Fruit fly (Drosophila melanogaster) Kc167 (cell line): ENCODE measurements around the gene Dref.

Experiments used
- Myc ChIP-seq: fragments of >200 bp; optimal IDR thresholded peaks from 2 replicates; lab custom pipeline; 2017; ENCODE audit warnings: missing external identifiers
- h ChIP-seq: fragments of >200 bp; optimal IDR thresholded peaks from 3 replicates; lab custom pipeline; 2018; ENCODE audit warnings: missing external identifiers
- insv ChIP-seq: fragments of >200 bp; optimal IDR thresholded peaks from 3 replicates; lab custom pipeline; 2018; ENCODE audit warnings: missing external identifiers
- psq ChIP-seq: fragments of >200 bp; optimal IDR thresholded peaks from 2 replicates; lab custom pipeline; 2017; ENCODE audit warnings: missing external identifiers
- ttk ChIP-seq: sonication (Bioruptor generic); optimal IDR thresholded peaks from 2 replicates; lab custom pipeline; 2017; ENCODE audit warnings: missing external identifiers

- TF ChIP-seq psq (lab: Kevin White, UChicago) (no peak), h (lab: Kevin White, UChicago) (no peak), ttk (no peak), Myc (lab: Kevin White, UChicago) (no peak), insv (no peak)
These were observed 17.2 kb upstream of the Dref start, which contains the start of gene bib for dm6 chr2L:9984078-9984772.
